Fruit fly (Drosophila melanogaster) whole organism, embryonic: ENCODE data around the gene Osi16.
A peak's percentile ranks its signal among the peaks of the same experiment; 100 is the strongest.

Source experiments
- Adf1 ChIP-seq: fragments of 200-800 bp; sonication (Bioruptor generic); IDR thresholded peaks from 2 replicates; pipeline ENCODE4 v1.3.6; 2022; ENCODE audit warnings: missing biosample characterization, missing genetic modification characterization
- CG10565 ChIP-seq: fragments of 200-800 bp; sonication (Bioruptor generic); optimal IDR thresholded peaks from 3 replicates; lab custom pipeline; 2016; ENCODE audit warnings: missing biosample characterization, mild to moderate bottlenecking, missing genetic modification characterization
- CG10979 ChIP-seq: fragments of 200-800 bp; sonication (Bioruptor generic); optimal IDR thresholded peaks from 2 replicates; lab custom pipeline; 2018; ENCODE audit warnings: missing biosample characterization, mild to moderate bottlenecking, missing genetic modification characterization, moderate library complexity
- CG11247 ChIP-seq: fragments of 200-800 bp; sonication (Bioruptor generic); IDR thresholded peaks from 2 replicates; pipeline ENCODE4 v1.3.6; 2022; ENCODE audit warnings: missing biosample characterization, missing genetic modification characterization
- CG1647 ChIP-seq: fragments of 200-800 bp; sonication (Bioruptor generic); optimal IDR thresholded peaks from 3 replicates; lab custom pipeline; 2016; ENCODE audit warnings: missing biosample characterization, missing genetic modification characterization
- CG16815 ChIP-seq: fragments of 200-800 bp; sonication (Bioruptor generic); optimal IDR thresholded peaks from 3 replicates; lab custom pipeline; 2017; ENCODE audit warnings: missing biosample characterization, mild to moderate bottlenecking, missing genetic modification characterization
- CG1832 ChIP-seq: fragments of 200-800 bp; sonication (Bioruptor generic); optimal IDR thresholded peaks from 2 replicates; lab custom pipeline; 2017; ENCODE audit warnings: missing biosample characterization, mild to moderate bottlenecking, missing genetic modification characterization, inconsistent platforms
- CG3847 ChIP-seq: fragments of 200-800 bp; sonication (Bioruptor generic); IDR thresholded peaks from 2 replicates; pipeline ENCODE4 v1.3.6; 2022; ENCODE audit warnings: missing biosample characterization, missing genetic modification characterization
- CG42726 ChIP-seq: fragments of 200-800 bp; sonication (Bioruptor generic); IDR thresholded peaks from 2 replicates; pipeline ENCODE4 v1.3.6; 2022; ENCODE audit warnings: missing biosample characterization, missing genetic modification characterization; ENCODE audit not compliant: partially characterized antibody
- CG43689 ChIP-seq: fragments of 200-800 bp; sonication (Bioruptor generic); IDR thresholded peaks from 2 replicates; pipeline ENCODE4 v1.3.6; 2022; ENCODE audit warnings: missing biosample characterization, missing genetic modification characterization
- CG5953 ChIP-seq: fragments of 200-800 bp; sonication (Bioruptor generic); IDR thresholded peaks from 2 replicates; pipeline ENCODE4 v1.3.6; 2022; ENCODE audit warnings: missing biosample characterization, missing genetic modification characterization
- CG6683 ChIP-seq: fragments of 200-800 bp; sonication (Bioruptor generic); optimal IDR thresholded peaks from 2 replicates; lab custom pipeline; 2017; ENCODE audit warnings: missing biosample characterization, mild to moderate bottlenecking, missing genetic modification characterization, missing genetic modification reagents
- CG6765 ChIP-seq: fragments of 200-800 bp; sonication (Bioruptor generic); optimal IDR thresholded peaks from 3 replicates; lab custom pipeline; 2017; ENCODE audit warnings: missing biosample characterization, mild to moderate bottlenecking, missing genetic modification characterization
- CG6813 ChIP-seq: fragments of 200-800 bp; sonication (Bioruptor generic); optimal IDR thresholded peaks from 2 replicates; lab custom pipeline; 2017; ENCODE audit warnings: missing biosample characterization, missing genetic modification characterization, mild to moderate bottlenecking, moderate library complexity, missing genetic modification reagents
- CG8359 ChIP-seq: fragments of 200-800 bp; sonication (Bioruptor generic); optimal IDR thresholded peaks from 2 replicates; lab custom pipeline; 2017; ENCODE audit warnings: missing biosample characterization, mild to moderate bottlenecking, missing genetic modification characterization, borderline replicate concordance
- CG8944 ChIP-seq: fragments of 200-800 bp; sonication (Bioruptor generic); optimal IDR thresholded peaks from 3 replicates; lab custom pipeline; 2016; ENCODE audit warnings: missing biosample characterization, missing genetic modification characterization
- CHES-1-like ChIP-seq: fragments of 200-800 bp; sonication (Bioruptor generic); optimal IDR thresholded peaks from 2 replicates; lab custom pipeline; 2016; ENCODE audit warnings: missing biosample characterization, missing genetic modification characterization
- Camta ChIP-seq: fragments of 200-800 bp; sonication (Bioruptor generic); optimal IDR thresholded peaks from 2 replicates; lab custom pipeline; 2016; ENCODE audit warnings: missing biosample characterization, missing genetic modification characterization
- Dbx ChIP-seq: fragments of 200-800 bp; sonication (Bioruptor generic); IDR thresholded peaks from 3 replicates; pipeline ENCODE4 v1.3.6; 2022; ENCODE audit warnings: missing biosample characterization, missing genetic modification characterization
- Dip3 ChIP-seq: fragments of 200-800 bp; sonication (Bioruptor generic); optimal IDR thresholded peaks from 3 replicates; lab custom pipeline; 2016; ENCODE audit warnings: missing biosample characterization, missing genetic modification characterization
- Hmr ChIP-seq: fragments of 200-800 bp; sonication (Bioruptor generic); optimal IDR thresholded peaks from 3 replicates; lab custom pipeline; 2017; ENCODE audit warnings: mild to moderate bottlenecking, missing biosample characterization, missing genetic modification reagents, missing genetic modification characterization
- Hr39 ChIP-seq: fragments of >200 bp; optimal IDR thresholded peaks from 2 replicates; lab custom pipeline; 2017
- Med ChIP-seq: fragments of 200-800 bp; sonication (Bioruptor generic); peaks from one replicate; lab custom pipeline; 2016; ENCODE audit warnings: missing biosample characterization, missing genetic modification characterization, mild to moderate bottlenecking, inconsistent platforms, moderate library complexity
- Sox102F ChIP-seq: fragments of 200-800 bp; sonication (Bioruptor generic); optimal IDR thresholded peaks from 2 replicates; lab custom pipeline; 2018; ENCODE audit warnings: missing biosample characterization, mild to moderate bottlenecking, missing genetic modification characterization, moderate library complexity
- ato ChIP-seq: fragments of 200-800 bp; sonication (Bioruptor generic); IDR thresholded peaks from 2 replicates; pipeline ENCODE4 v1.3.6; 2022; ENCODE audit warnings: missing biosample characterization, missing genetic modification characterization; ENCODE audit not compliant: partially characterized antibody
- chif ChIP-seq, 2 experiments: fragments of 200-800 bp; sonication (Bioruptor generic); optimal IDR thresholded peaks; 3 replicates each; lab custom pipeline; 2016; ENCODE audit warnings: missing biosample characterization in 2 of 2, missing genetic modification characterization in 2 of 2
- chinmo ChIP-seq: fragments of 200-800 bp; sonication (Bioruptor generic); IDR thresholded peaks from 4 replicates; pipeline ENCODE4 v1.3.6; 2022; ENCODE audit warnings: missing biosample characterization, missing genetic modification characterization; ENCODE audit not compliant: partially characterized antibody
- chm ChIP-seq: fragments of 200-800 bp; sonication (Bioruptor generic); IDR thresholded peaks from 2 replicates; pipeline ENCODE4 v1.3.6; 2022; ENCODE audit warnings: missing biosample characterization, missing genetic modification characterization
- ems ChIP-seq: fragments of 200-800 bp; sonication (Bioruptor generic); optimal IDR thresholded peaks from 3 replicates; lab custom pipeline; 2016; ENCODE audit warnings: missing biosample characterization, missing genetic modification characterization
- eyg ChIP-seq: fragments of 200-800 bp; sonication (Bioruptor generic); optimal IDR thresholded peaks from 3 replicates; lab custom pipeline; 2016; ENCODE audit warnings: missing biosample characterization, missing genetic modification characterization
- fd64A ChIP-seq: fragments of 200-800 bp; sonication (Bioruptor generic); optimal IDR thresholded peaks from 3 replicates; lab custom pipeline; 2018; ENCODE audit warnings: missing biosample characterization, mild to moderate bottlenecking, missing genetic modification characterization
- fru ChIP-seq: fragments of >200 bp; optimal IDR thresholded peaks from 2 replicates; lab custom pipeline; 2017
- fu2 ChIP-seq: fragments of 200-800 bp; sonication (Bioruptor generic); optimal IDR thresholded peaks from 2 replicates; lab custom pipeline; 2016; ENCODE audit warnings: missing biosample characterization, missing genetic modification characterization
- gem ChIP-seq: fragments of 200-800 bp; sonication (Bioruptor generic); optimal IDR thresholded peaks from 2 replicates; lab custom pipeline; 2019; ENCODE audit warnings: missing biosample characterization, mild to moderate bottlenecking, missing genetic modification characterization, moderate library complexity
- grn ChIP-seq: fragments of 200-800 bp; sonication (Bioruptor generic); optimal IDR thresholded peaks from 3 replicates; lab custom pipeline; 2017; ENCODE audit warnings: missing biosample characterization, missing genetic modification characterization
- insv ChIP-seq, 2 experiments: fragments of 200-800 bp; sonication (Bioruptor generic); optimal IDR thresholded peaks; 3 replicates each; lab custom pipeline; 2016 to 2018; ENCODE audit warnings: missing biosample characterization in 2 of 2, missing genetic modification characterization in 2 of 2
- jing ChIP-seq: fragments of 200-800 bp; sonication (Bioruptor generic); optimal IDR thresholded peaks from 2 replicates; lab custom pipeline; 2018; ENCODE audit warnings: missing biosample characterization, mild to moderate bottlenecking, missing genetic modification characterization
- mld ChIP-seq: fragments of 200-800 bp; sonication (Bioruptor generic); IDR thresholded peaks from 3 replicates; pipeline ENCODE4 v1.3.6; 2022; ENCODE audit warnings: missing biosample characterization, missing genetic modification characterization; ENCODE audit not compliant: partially characterized antibody
- nmo ChIP-seq: fragments of 200-800 bp; sonication (Bioruptor generic); optimal IDR thresholded peaks from 2 replicates; lab custom pipeline; 2018; ENCODE audit warnings: missing biosample characterization, mild to moderate bottlenecking, missing genetic modification characterization, moderate library complexity
- pan ChIP-seq, 4 experiments: fragments of >200 bp in 3 of 4; fragments of 200-800 bp in 1 of 4; sonication (Bioruptor generic) in 1 of 4; optimal IDR thresholded peaks in 3 of 4; IDR thresholded peaks in 1 of 4; 2 replicates each; pipeline versions ENCODE4 v1.3.6 to Lab custom; 2017 to 2022; ENCODE audit warnings: missing biosample characterization in 2 of 4, missing genetic modification characterization in 2 of 4, mixed read lengths in 1 of 4
- peb ChIP-seq: fragments of 200-800 bp; sonication (Bioruptor generic); IDR thresholded peaks from 2 replicates; pipeline ENCODE4 v1.3.6; 2022; ENCODE audit warnings: missing biosample characterization, missing genetic modification characterization
- pho ChIP-seq: fragments of 200-800 bp; sonication (Bioruptor generic); optimal IDR thresholded peaks from 2 replicates; lab custom pipeline; 2016; ENCODE audit warnings: missing biosample characterization, missing genetic modification characterization
- pros ChIP-seq: fragments of 200-800 bp; sonication (Bioruptor generic); optimal IDR thresholded peaks from 3 replicates; lab custom pipeline; 2019; ENCODE audit warnings: missing biosample characterization, mild to moderate bottlenecking, missing genetic modification characterization, moderate library complexity
- ranshi ChIP-seq: fragments of 200-800 bp; sonication (Bioruptor generic); IDR thresholded peaks from 2 replicates; pipeline ENCODE4 v1.3.6; 2022; ENCODE audit warnings: missing biosample characterization, missing genetic modification characterization
- scrt ChIP-seq: fragments of 200-800 bp; sonication (Bioruptor generic); optimal IDR thresholded peaks from 2 replicates; lab custom pipeline; 2018; ENCODE audit warnings: missing biosample characterization, mild to moderate bottlenecking, missing genetic modification characterization, moderate library complexity
- slbo ChIP-seq: fragments of 200-800 bp; sonication (Bioruptor generic); IDR thresholded peaks from 2 replicates; pipeline ENCODE4 v1.3.6; 2022; ENCODE audit warnings: missing biosample characterization, missing genetic modification characterization
- sr ChIP-seq: fragments of 200-800 bp; sonication (Bioruptor generic); IDR thresholded peaks from 3 replicates; pipeline ENCODE4 v1.3.6; 2022; ENCODE audit warnings: missing biosample characterization, missing genetic modification characterization
- tgo ChIP-seq: fragments of 200-800 bp; sonication (Bioruptor generic); IDR thresholded peaks from 3 replicates; pipeline ENCODE4 v1.3.6; 2022; ENCODE audit warnings: missing biosample characterization, missing genetic modification characterization
- unc-4 ChIP-seq: fragments of 200-800 bp; sonication (Bioruptor generic); IDR thresholded peaks from 2 replicates; pipeline ENCODE4 v1.3.6; 2022; ENCODE audit warnings: missing biosample characterization, missing genetic modification characterization; ENCODE audit not compliant: partially characterized antibody

The Osi16 gene

DNA sequence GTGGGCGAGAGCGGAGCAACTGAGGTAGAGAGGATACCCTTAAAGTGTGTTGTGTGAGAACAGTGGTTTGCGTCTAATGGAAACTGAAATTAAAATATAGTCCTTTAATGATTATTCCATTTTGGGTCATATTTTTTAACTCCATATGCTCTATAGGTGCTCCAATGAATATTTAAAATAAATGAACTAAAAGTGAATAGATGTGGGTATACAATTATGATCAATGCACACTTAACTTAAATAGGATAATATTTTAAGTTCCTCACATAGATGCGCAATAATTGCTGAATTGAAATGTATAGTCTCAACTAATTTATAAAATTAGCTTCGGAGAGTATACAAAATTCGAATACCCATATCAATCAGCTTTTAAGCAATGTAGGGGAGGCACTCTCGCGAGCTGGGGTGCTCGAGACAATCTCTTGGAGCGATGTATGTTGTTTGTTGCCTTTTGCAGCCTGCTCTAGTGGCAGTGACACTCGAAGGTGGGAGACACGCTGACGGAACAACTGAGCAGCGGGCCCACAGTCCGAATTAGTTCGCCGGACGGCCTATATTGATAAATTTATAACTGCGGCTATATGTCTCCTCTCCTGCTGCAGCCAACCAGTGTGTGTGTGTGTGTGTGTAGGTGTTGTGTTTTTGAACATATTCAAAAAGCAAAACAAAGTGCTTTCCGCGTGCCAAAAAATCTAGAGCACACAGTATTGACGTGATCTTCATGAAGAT, 48.7 kb downstream of the Osi16 start (continued):
- TF ChIP-seq CG10565 (GFP tag; lab: Kevin White, UChicago) (no peak), CG6813 (GFP tag; lab: Kevin White, UChicago) (peak; percentile 41), CG1832 (GFP tag; lab: Kevin White, UChicago) (no peak), mld (GFP tag; lab: Robert Waterston, UW) (no peak), fd64A (GFP tag; lab: Kevin White, UChicago) (no peak), scrt (GFP tag; lab: Kevin White, UChicago) (no peak), chinmo (GFP tag; lab: Robert Waterston, UW) (no peak), ems (peak; percentile 62), CG8944 (GFP tag; lab: Kevin White, UChicago) (peak; percentile 48), Med (GFP tag; lab: Kevin White, UChicago) (peak; percentile 89), ato (GFP tag; lab: Robert Waterston, UW) (no peak), jing (GFP tag; lab: Kevin White, UChicago) (peak; percentile 78), Camta (GFP tag; lab: Kevin White, UChicago) (peak; percentile 49), Hmr (GFP tag; lab: Kevin White, UChicago) (no peak), CG16815 (GFP tag; lab: Kevin White, UChicago) (peak; percentile 65), CG8359 (peak; percentile 40), pan (optimal IDR thresholded peaks at IDR 0.05; lab: Kevin White, UChicago) (no peak), pan (GFP tag; optimal IDR thresholded peaks at IDR 0.05 in 1 of 2, IDR thresholded peaks at IDR 0.05 in 1 of 2) (peak in 1 of 2 experiments; percentile 70), grn (GFP tag; lab: Kevin White, UChicago) (no peak), fru (lab: Kevin White, UChicago) (no peak), unc-4 (GFP tag; lab: Robert Waterston, UW) (no peak), CG6683 (peak; percentile 49), CHES-1-like (GFP tag; lab: Kevin White, UChicago) (no peak), chm (no peak), CG11247 (GFP tag; lab: Robert Waterston, UW) (no peak), Dip3 (GFP tag; lab: Kevin White, UChicago) (peak; percentile 57), CG42726 (no peak), pho (GFP tag; lab: Kevin White, UChicago) (peak; percentile 56), sr (GFP tag; lab: Robert Waterston, UW) (peak; percentile 72), Hr39 (lab: Kevin White, UChicago) (no peak), insv (GFP tag; optimal IDR thresholded peaks at IDR 0.05; lab: Kevin White, UChicago) (no peak), eyg (GFP tag; lab: Kevin White, UChicago) (no peak), Sox102F (peak; percentile 92), CG43689 (no peak), CG5953 (GFP tag; lab: Robert Waterston, UW) (peak; percentile 58), slbo (GFP tag; lab: Robert Waterston, UW) (no peak), ranshi (GFP tag; lab: Robert Waterston, UW) (peak; percentile 54; the same call in 1 of the 2 replicates), gem (peak; percentile 92), tgo (peak; percentile 72), CG6765 (GFP tag; lab: Kevin White, UChicago) (peak; percentile 60), pros (GFP tag; lab: Kevin White, UChicago) (no peak), CG10979 (tag; lab: Kevin White, UChicago) (peak; percentile 83), chif (GFP tag; optimal IDR thresholded peaks at IDR 0.05; lab: Kevin White, UChicago) (peak; percentile 55 to 81), CG3847 (GFP tag; lab: Robert Waterston, UW) (no peak; the same call in none of the 2 replicates), Dbx (GFP tag; lab: Robert Waterston, UW) (no peak), peb (no peak), Adf1 (GFP tag; lab: Robert Waterston, UW) (no peak), nmo (GFP tag; lab: Kevin White, UChicago) (peak; percentile 93), fu2 (GFP tag; lab: Kevin White, UChicago) (peak; percentile 67), CG1647 (GFP tag; lab: Kevin White, UChicago) (no peak)
